Worm (Caenorhabditis elegans) whole organism, young adult: Measurements from ENCODE around the gene F49E10.4.

ENCODE experiments used
- B0261.1 ChIP-seq: sonication (generic microtip); optimal IDR thresholded peaks from 2 replicates; lab custom pipeline; 2016; ENCODE audit warnings: mild to moderate bottlenecking, missing genetic modification characterization, moderate library complexity, missing compliant biosample characterization
- D2030.7 ChIP-seq: fragments of 200-800 bp; sonication (Bioruptor generic); IDR thresholded peaks from 2 replicates; pipeline ENCODE4 v1.3.6; 2022; ENCODE audit warnings: missing genetic modification reagents, missing genetic modification characterization, missing compliant biosample characterization
- F39B2.1 ChIP-seq: fragments of 200-800 bp; sonication (Bioruptor generic); IDR thresholded peaks from 2 replicates; pipeline ENCODE4 v1.3.6; 2022; ENCODE audit warnings: missing genetic modification reagents, missing genetic modification characterization, missing compliant biosample characterization
- athp-1 ChIP-seq: sonication (generic microtip); optimal IDR thresholded peaks from 2 replicates; lab custom pipeline; 2017; ENCODE audit warnings: mild to moderate bottlenecking, missing genetic modification characterization, missing compliant biosample characterization
- bed-1 ChIP-seq: fragments of 200-800 bp; sonication (Bioruptor generic); IDR thresholded peaks from 2 replicates; pipeline ENCODE4 v1.3.6; 2022; ENCODE audit warnings: missing genetic modification reagents, missing genetic modification characterization, missing compliant biosample characterization
- ccch-3 ChIP-seq: fragments of 200-800 bp; sonication (Bioruptor generic); optimal IDR thresholded peaks from 2 replicates; lab custom pipeline; 2018; ENCODE audit warnings: mild to moderate bottlenecking, missing genetic modification characterization, missing compliant biosample characterization
- ceh-100 ChIP-seq: fragments of 200-800 bp; sonication (Bioruptor generic); IDR thresholded peaks from 2 replicates; pipeline ENCODE4 v1.3.6; 2022; ENCODE audit warnings: missing genetic modification reagents, missing genetic modification characterization, missing compliant biosample characterization
- chd-7 ChIP-seq: sonication (generic microtip); optimal IDR thresholded peaks from 2 replicates; lab custom pipeline; 2016; ENCODE audit warnings: mild to moderate bottlenecking, missing genetic modification characterization, moderate library complexity, missing compliant biosample characterization
- egl-44 ChIP-seq: fragments of 200-800 bp; sonication (Bioruptor generic); IDR thresholded peaks from 2 replicates; pipeline ENCODE4 v1.3.6; 2022; ENCODE audit warnings: missing genetic modification reagents, missing genetic modification characterization, missing compliant biosample characterization
- hsf-1 ChIP-seq: fragments of 200-800 bp; sonication (Bioruptor generic); IDR thresholded peaks from 2 replicates; pipeline ENCODE4 v1.3.6; 2022; ENCODE audit warnings: missing genetic modification reagents, missing genetic modification characterization, missing compliant biosample characterization
- lin-26 ChIP-seq: fragments of 200-800 bp; sonication (Bioruptor generic); IDR thresholded peaks from 2 replicates; pipeline ENCODE4 v1.3.6; 2022; ENCODE audit warnings: missing genetic modification reagents, missing genetic modification characterization, missing compliant biosample characterization
- madf-3 ChIP-seq: fragments of 200-800 bp; sonication (Bioruptor generic); IDR thresholded peaks from 2 replicates; pipeline ENCODE4 v1.3.6; 2022; ENCODE audit warnings: missing genetic modification reagents, missing genetic modification characterization, missing compliant biosample characterization
- nfyb-1 ChIP-seq: fragments of 200-800 bp; sonication (Bioruptor generic); IDR thresholded peaks from 2 replicates; pipeline ENCODE4 v1.3.6; 2022; ENCODE audit warnings: missing genetic modification reagents, missing genetic modification characterization, missing compliant biosample characterization
- pha-4 ChIP-seq: fragments of 150-350 bp; sonication (generic microtip); optimal IDR thresholded peaks from 2 replicates; lab custom pipeline; 2014; ENCODE audit warnings: missing biosample characterization, missing genetic modification reagents, missing genetic modification characterization
- sdz-38 ChIP-seq: sonication (generic microtip); optimal IDR thresholded peaks from 2 replicates; lab custom pipeline; 2016; ENCODE audit warnings: missing genotype, missing genetic modification characterization, missing compliant biosample characterization
- snpc-3.4 ChIP-seq: sonication (generic microtip); optimal IDR thresholded peaks from 2 replicates; lab custom pipeline; 2017; ENCODE audit warnings: missing genetic modification characterization, mild to moderate bottlenecking, missing compliant biosample characterization, antibody characterized with exemption, moderate library complexity, missing genotype, missing genetic modification reagents
- tbx-9 ChIP-seq: sonication (generic microtip); optimal IDR thresholded peaks from 2 replicates; lab custom pipeline; 2016; ENCODE audit warnings: borderline replicate concordance, missing genetic modification characterization, inconsistent platforms, missing compliant biosample characterization
- ztf-25 ChIP-seq: fragments of 200-800 bp; sonication (Bioruptor generic); IDR thresholded peaks from 2 replicates; pipeline ENCODE4 v1.3.6; 2022; ENCODE audit warnings: missing genetic modification reagents, missing genetic modification characterization, missing compliant biosample characterization

F49E10.4 gene

DNA sequence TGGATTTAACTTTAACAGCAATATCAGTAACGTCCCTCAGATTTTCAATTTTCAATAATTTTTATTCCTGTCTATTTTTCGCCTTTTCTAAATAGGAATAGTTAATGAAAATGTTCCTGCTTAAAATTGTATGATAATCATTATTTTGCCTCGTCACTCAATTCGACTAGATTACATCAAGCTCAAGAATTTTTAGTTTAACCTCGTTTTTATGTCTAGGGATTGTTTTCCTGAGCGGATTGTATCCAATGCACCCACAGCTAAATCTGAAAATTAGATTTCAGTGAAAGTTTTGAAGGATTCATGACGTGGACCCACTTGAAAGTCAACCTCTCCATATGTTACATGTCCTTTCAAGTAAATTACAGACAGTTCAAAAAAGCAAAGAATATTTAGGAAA is 48.0 kb downstream of the F49E10.4 start:
- TF ChIP-seq F39B2.1 (no peak), ccch-3 (GFP tag; lab: Kevin White, UChicago) (no peak), egl-44 (GFP tag; lab: Robert Waterston, UW) (no peak), ceh-100 (no peak), tbx-9 (tag; lab: Kevin White, UChicago) (no peak), B0261.1 (tag; lab: Kevin White, UChicago) (no peak), snpc-3.4 (tag; lab: Kevin White, UChicago) (no peak), ztf-25 (GFP tag; lab: Robert Waterston, UW) (no peak), madf-3 (GFP tag; lab: Robert Waterston, UW) (no peak), sdz-38 (tag; lab: Kevin White, UChicago) (no peak), chd-7 (tag; lab: Kevin White, UChicago) (no peak), nfyb-1 (GFP tag; lab: Robert Waterston, UW) (no peak), athp-1 (tag; lab: Kevin White, UChicago) (no peak), hsf-1 (GFP tag; lab: Robert Waterston, UW) (no peak), D2030.7 (no peak), lin-26 (no peak)
- TF ChIP-seq, all 124 proteins: peak for 0

DNA sequence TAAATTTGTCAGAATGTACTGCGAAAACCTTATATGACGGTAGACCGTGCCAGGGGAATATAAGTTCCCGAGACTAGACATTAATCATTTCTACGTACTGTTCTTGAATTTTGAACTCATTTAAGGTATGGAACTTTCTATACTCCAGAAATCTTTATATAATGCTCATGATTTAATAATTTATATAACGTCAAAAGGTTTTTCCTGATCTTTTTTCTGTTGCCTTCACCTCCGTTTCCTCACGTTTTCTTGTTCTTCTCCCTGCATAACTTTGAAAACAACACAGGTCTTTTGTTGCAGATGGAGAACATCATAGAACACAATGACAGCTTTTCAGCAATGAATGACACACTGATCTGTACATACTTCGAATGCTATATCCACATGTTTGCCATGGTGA is 55.2 kb downstream of the F49E10.4 start, which contains the start of gene egl-6:
egl-6 (plus strand) TSS at position 301 of the 400 bp plus-strand sequence.
- TF ChIP-seq bed-1, result no peak
- TF ChIP-seq pha-4 (tag; lab: Kevin White, UChicago), result no peak
